Fruit fly (Drosophila melanogaster): ENCODE measurements around the gene CG33169.

Gene CG33169

DNA sequence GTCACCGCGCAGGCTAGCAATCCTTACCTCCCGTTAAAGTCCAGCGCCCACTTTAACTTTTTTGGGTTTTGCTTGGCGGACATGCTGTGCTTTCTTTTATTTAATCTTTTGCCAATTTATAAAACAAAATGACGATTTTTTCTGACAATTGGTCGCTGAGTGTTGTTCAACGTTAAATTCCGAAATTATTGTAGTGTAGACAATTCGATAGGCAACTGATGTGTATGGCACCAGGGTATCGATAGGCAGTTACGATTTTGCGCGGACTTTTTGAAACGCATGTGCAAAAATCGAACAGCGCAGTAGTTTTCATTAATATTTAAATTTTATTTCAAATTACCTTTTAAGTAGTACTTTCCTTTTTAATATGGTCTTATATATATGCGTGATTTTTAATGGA, 4.4 kb downstream of the CG33169 start, which contains the start of gene EMC4 (continued):
- TF ChIP-seq ftz-f1 (GFP tag; optimal IDR thresholded peaks at IDR 0.05) = no peak
- no peak for TF ChIP-seq tio (GFP tag; optimal IDR thresholded peaks at IDR 0.05)
- peak; percentile 87 for TF ChIP-seq phol (tag; optimal IDR thresholded peaks at IDR 0.05)
- no peak for TF ChIP-seq CG3995 (GFP tag; optimal IDR thresholded peaks at IDR 0.05)
- TF ChIP-seq CG13775 (GFP tag; optimal IDR thresholded peaks at IDR 0.05) = no peak
- TF ChIP-seq B-H1 (GFP tag; IDR thresholded peaks at IDR 0.05) = no peak
- peak; percentile 27; the same call in 1 of the 3 replicates for TF ChIP-seq CG17361 (GFP tag; IDR thresholded peaks at IDR 0.05)
- no peak for TF ChIP-seq CG43689 (GFP tag; IDR thresholded peaks at IDR 0.05)
- TF ChIP-seq CG9727 (GFP tag; optimal IDR thresholded peaks at IDR 0.05) = no peak
- no peak for TF ChIP-seq CG11696 (GFP tag; IDR thresholded peaks at IDR 0.05)
- peak; percentile 90 for TF ChIP-seq stwl (tag; optimal IDR thresholded peaks at IDR 0.05)
- no peak for TF ChIP-seq CG17802 (tag; optimal IDR thresholded peaks at IDR 0.05)
- no peak for TF ChIP-seq dimm (GFP tag; IDR thresholded peaks at IDR 0.05)
- no peak for TF ChIP-seq CG11695 (GFP tag; IDR thresholded peaks at IDR 0.05)
- no peak for TF ChIP-seq gsb (GFP tag; IDR thresholded peaks at IDR 0.05)
- peak; percentile 54 for TF ChIP-seq corto (GFP tag; optimal IDR thresholded peaks at IDR 0.05)
- no peak for TF ChIP-seq CG1529 (GFP tag; optimal IDR thresholded peaks at IDR 0.05)
- TF ChIP-seq Stat92E (GFP tag; optimal IDR thresholded peaks at IDR 0.05) = peak in 1 of 3 experiments; percentile 1
- peak; percentile 40 for TF ChIP-seq CG7839 (tag; optimal IDR thresholded peaks at IDR 0.05)
- peak; percentile 46 for TF ChIP-seq tx (GFP tag; optimal IDR thresholded peaks at IDR 0.05)
- no peak for TF ChIP-seq Awh (GFP tag; IDR thresholded peaks at IDR 0.05)
- TF ChIP-seq slp2 (GFP tag; optimal IDR thresholded peaks at IDR 0.05) = peak; percentile 2
- TF ChIP-seq Aef1 (GFP tag; IDR thresholded peaks at IDR 0.05) = no peak
- TF ChIP-seq BEAF-32 (GFP tag; optimal IDR thresholded peaks at IDR 0.05) = peak; percentile 74
- peak; percentile 44; the same call in 1 of the 2 replicates for TF ChIP-seq CG42726 (GFP tag; IDR thresholded peaks at IDR 0.05; ENCODE audit: partially characterized antibody)
- TF ChIP-seq jumu (GFP tag; optimal IDR thresholded peaks at IDR 0.05) = peak; percentile 23
- TF ChIP-seq CG30020 (tag; optimal IDR thresholded peaks at IDR 0.05) = peak; percentile 32
- peak; percentile 22 for TF ChIP-seq CG4424 (GFP tag; optimal IDR thresholded peaks at IDR 0.05)
- TF ChIP-seq fu2 (GFP tag; optimal IDR thresholded peaks at IDR 0.05) = peak; percentile 30
- TF ChIP-seq CG2116 (GFP tag; optimal IDR thresholded peaks at IDR 0.05) = peak; percentile 93
- TF ChIP-seq CG1024 (GFP tag; IDR thresholded peaks at IDR 0.05) = no peak
- TF ChIP-seq CG31441 (GFP tag; IDR thresholded peaks at IDR 0.05) = no peak
- no peak for TF ChIP-seq ase (GFP tag; IDR thresholded peaks at IDR 0.05)
- TF ChIP-seq fru (optimal IDR thresholded peaks at IDR 0.05) = no peak
- TF ChIP-seq unc-4 (GFP tag; IDR thresholded peaks at IDR 0.05; ENCODE audit: partially characterized antibody) = peak; percentile 72
- TF ChIP-seq Oaz (GFP tag; IDR thresholded peaks at IDR 0.05) = no peak
- peak; percentile 57 for TF ChIP-seq Xbp1 (GFP tag; optimal IDR thresholded peaks at IDR 0.05)
- peak; percentile 3 for TF ChIP-seq CG13123 (GFP tag; optimal IDR thresholded peaks at IDR 0.05)
- peak; percentile 2 for TF ChIP-seq bcd (GFP tag; optimal IDR thresholded peaks at IDR 0.05)
- TF ChIP-seq Scr (GFP tag; IDR thresholded peaks at IDR 0.05; ENCODE audit: partially characterized antibody) = peak; percentile 65
- no peak for TF ChIP-seq CG12104 (GFP tag; optimal IDR thresholded peaks at IDR 0.05)
- TF ChIP-seq CG17359 (tag; optimal IDR thresholded peaks at IDR 0.05) = peak; percentile 35
- peak; percentile 70; the same call in 1 of the 3 replicates for TF ChIP-seq CG2199 (GFP tag; IDR thresholded peaks at IDR 0.05)
- peak; percentile 8 for TF ChIP-seq eyg (GFP tag; optimal IDR thresholded peaks at IDR 0.05)
- TF ChIP-seq CG12299 (tag; optimal IDR thresholded peaks at IDR 0.05) = no peak
- peak; percentile 43 for TF ChIP-seq grau (tag; optimal IDR thresholded peaks at IDR 0.05)
- no peak for TF ChIP-seq E2f1 (GFP tag; IDR thresholded peaks at IDR 0.05)
- TF ChIP-seq dpn (GFP tag; optimal IDR thresholded peaks at IDR 0.05) = peak; percentile 53 to 62
- TF ChIP-seq CG4854 (GFP tag; optimal IDR thresholded peaks at IDR 0.05) = peak; percentile 53
- no peak; the same call in 1 of the 2 replicates for TF ChIP-seq stc (GFP tag; IDR thresholded peaks at IDR 0.05)
- TF ChIP-seq MBD-R2 (GFP tag; IDR thresholded peaks at IDR 0.05) = peak; percentile 71
- TF ChIP-seq zf30C (GFP tag; optimal IDR thresholded peaks at IDR 0.05) = peak; percentile 64
